Fruit fly (Drosophila melanogaster): ENCODE results near the gene GstT3.

The GstT3 gene

DNA sequence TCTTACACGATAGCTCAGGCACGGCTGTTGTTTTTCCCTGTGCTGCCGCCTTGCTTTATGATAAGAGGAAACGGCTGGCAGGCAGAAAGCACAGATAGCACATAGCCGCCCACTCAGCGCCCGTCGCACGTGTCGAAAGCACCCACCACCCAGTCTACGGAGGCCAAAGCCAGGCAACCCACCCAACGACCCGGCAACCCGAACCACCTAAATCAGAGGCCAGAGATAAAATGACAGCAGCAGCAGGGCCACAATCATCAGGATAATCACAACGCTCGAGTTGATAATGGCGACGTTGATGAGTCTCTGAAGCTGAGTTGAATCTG is 36.2 kb downstream of the GstT3 start:
- peak; percentile 4 for TF ChIP-seq CG13204 (GFP tag; optimal IDR thresholded peaks at IDR 0.05)
- no peak for TF ChIP-seq CG10348 (GFP tag; IDR thresholded peaks at IDR 0.05)
- peak; percentile 11 for TF ChIP-seq CG14655 (GFP tag; optimal IDR thresholded peaks at IDR 0.05)
- no peak for TF ChIP-seq fd96Ca (GFP tag; IDR thresholded peaks at IDR 0.05)

DNA sequence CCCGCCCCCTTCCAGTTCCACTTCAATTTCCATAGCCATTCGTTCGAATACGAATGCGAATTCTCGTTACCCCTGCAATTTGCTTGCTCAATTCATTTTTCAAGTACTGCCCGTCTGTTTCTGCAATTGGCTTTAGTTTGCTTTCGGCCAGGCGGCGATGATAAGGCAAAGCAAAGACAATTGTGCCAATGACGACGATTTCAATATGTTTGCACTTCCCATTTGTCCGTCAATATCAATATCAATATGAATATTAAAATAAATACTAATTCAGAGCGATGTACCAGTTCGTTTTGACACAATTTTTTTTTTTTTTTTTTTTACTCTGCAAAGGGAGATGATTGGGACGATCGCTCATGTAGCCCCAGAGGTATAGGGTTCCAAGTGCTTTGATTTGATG is 38.6 kb downstream of the GstT3 start:
- no peak for TF ChIP-seq CG4496 (GFP tag; IDR thresholded peaks at IDR 0.05)
- no peak for TF ChIP-seq CG10348 (GFP tag; IDR thresholded peaks at IDR 0.05)
- TF ChIP-seq CG13204 (GFP tag; optimal IDR thresholded peaks at IDR 0.05) = no peak
- TF ChIP-seq Snoo (tag; optimal IDR thresholded peaks at IDR 0.05) = no peak
- no peak for TF ChIP-seq CG8301 (tag; optimal IDR thresholded peaks at IDR 0.05)
- no peak for TF ChIP-seq CG17806 (tag; optimal IDR thresholded peaks at IDR 0.05)
- TF ChIP-seq Ets98B (GFP tag; IDR thresholded peaks at IDR 0.05) = no peak
- no peak for TF ChIP-seq D1 (tag; optimal IDR thresholded peaks at IDR 0.05)
- TF ChIP-seq rn (GFP tag; IDR thresholded peaks at IDR 0.05) = no peak
- no peak for TF ChIP-seq CG8159 (tag; optimal IDR thresholded peaks at IDR 0.05)
- TF ChIP-seq CG15710 (tag; optimal IDR thresholded peaks at IDR 0.05) = no peak
- no peak for TF ChIP-seq EcR (GFP tag; optimal IDR thresholded peaks at IDR 0.05)
- TF ChIP-seq Pif1B (GFP tag; optimal IDR thresholded peaks at IDR 0.05) = no peak
- TF ChIP-seq gl (tag; optimal IDR thresholded peaks at IDR 0.05) = no peak
- no peak for TF ChIP-seq CG34367 (tag; optimal IDR thresholded peaks at IDR 0.05)
- TF ChIP-seq Pif1A (GFP tag; optimal IDR thresholded peaks at IDR 0.05) = no peak
- no peak for TF ChIP-seq CG9948 (tag; optimal IDR thresholded peaks at IDR 0.05)
- TF ChIP-seq fd96Ca (GFP tag; IDR thresholded peaks at IDR 0.05) = no peak

DNA sequence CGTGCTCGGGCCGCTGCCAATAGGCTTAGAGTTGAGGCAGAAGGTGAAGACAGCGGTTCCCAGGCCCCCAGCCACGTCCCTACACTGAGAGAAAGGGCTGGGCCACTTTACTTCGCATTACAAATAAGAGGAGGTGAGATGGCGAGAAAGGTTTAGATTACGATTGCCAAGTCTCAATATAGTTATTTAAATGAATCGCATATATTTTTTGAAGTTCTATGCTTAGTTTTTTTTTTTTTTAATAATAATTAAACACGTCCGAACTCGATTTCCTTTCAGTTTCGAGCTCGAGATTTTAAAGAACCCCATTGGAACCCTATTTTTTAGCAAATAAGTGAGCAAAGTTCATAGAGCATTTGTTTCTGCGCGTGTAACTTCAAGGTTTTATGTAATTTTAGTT is 40.5 kb downstream of the GstT3 start:
- no peak for TF ChIP-seq gl (tag; optimal IDR thresholded peaks at IDR 0.05)
- no peak for TF ChIP-seq CG10348 (GFP tag; IDR thresholded peaks at IDR 0.05)
- TF ChIP-seq Pif1B (GFP tag; optimal IDR thresholded peaks at IDR 0.05) = peak; percentile 17
- peak; percentile 17 for TF ChIP-seq CG17806 (tag; optimal IDR thresholded peaks at IDR 0.05)
- TF ChIP-seq Ets98B (GFP tag; IDR thresholded peaks at IDR 0.05) = peak; percentile 38
- TF ChIP-seq CG13204 (GFP tag; optimal IDR thresholded peaks at IDR 0.05) = no peak
- TF ChIP-seq CG34367 (tag; optimal IDR thresholded peaks at IDR 0.05) = no peak
- TF ChIP-seq CG9948 (tag; optimal IDR thresholded peaks at IDR 0.05) = peak; percentile 30
- no peak for TF ChIP-seq EcR (GFP tag; optimal IDR thresholded peaks at IDR 0.05)
- TF ChIP-seq D1 (tag; optimal IDR thresholded peaks at IDR 0.05) = no peak
- 0 out of 3 replicates have a peak, but pooled peaks have one; percentile 26 for TF ChIP-seq fd96Ca (GFP tag; IDR thresholded peaks at IDR 0.05)
- TF ChIP-seq Snoo (tag; optimal IDR thresholded peaks at IDR 0.05) = peak; percentile 28
- TF ChIP-seq Pif1A (GFP tag; optimal IDR thresholded peaks at IDR 0.05) = peak; percentile 60
- peak; percentile 13 for TF ChIP-seq CG8301 (tag; optimal IDR thresholded peaks at IDR 0.05)
- peak; percentile 54 for TF ChIP-seq CG14655 (GFP tag; optimal IDR thresholded peaks at IDR 0.05)
- TF ChIP-seq CG8159 (tag; optimal IDR thresholded peaks at IDR 0.05) = peak; percentile 41
- peak; percentile 63; the same call in 2 of the 3 replicates for TF ChIP-seq CG4496 (GFP tag; IDR thresholded peaks at IDR 0.05)
- TF ChIP-seq CG12605 (GFP tag; IDR thresholded peaks at IDR 0.05) = no peak
- no peak for TF ChIP-seq CG32121 (GFP tag; IDR thresholded peaks at IDR 0.05)
- peak; percentile 33 for TF ChIP-seq CG15710 (tag; optimal IDR thresholded peaks at IDR 0.05)
- no peak for TF ChIP-seq rn (GFP tag; IDR thresholded peaks at IDR 0.05)

DNA sequence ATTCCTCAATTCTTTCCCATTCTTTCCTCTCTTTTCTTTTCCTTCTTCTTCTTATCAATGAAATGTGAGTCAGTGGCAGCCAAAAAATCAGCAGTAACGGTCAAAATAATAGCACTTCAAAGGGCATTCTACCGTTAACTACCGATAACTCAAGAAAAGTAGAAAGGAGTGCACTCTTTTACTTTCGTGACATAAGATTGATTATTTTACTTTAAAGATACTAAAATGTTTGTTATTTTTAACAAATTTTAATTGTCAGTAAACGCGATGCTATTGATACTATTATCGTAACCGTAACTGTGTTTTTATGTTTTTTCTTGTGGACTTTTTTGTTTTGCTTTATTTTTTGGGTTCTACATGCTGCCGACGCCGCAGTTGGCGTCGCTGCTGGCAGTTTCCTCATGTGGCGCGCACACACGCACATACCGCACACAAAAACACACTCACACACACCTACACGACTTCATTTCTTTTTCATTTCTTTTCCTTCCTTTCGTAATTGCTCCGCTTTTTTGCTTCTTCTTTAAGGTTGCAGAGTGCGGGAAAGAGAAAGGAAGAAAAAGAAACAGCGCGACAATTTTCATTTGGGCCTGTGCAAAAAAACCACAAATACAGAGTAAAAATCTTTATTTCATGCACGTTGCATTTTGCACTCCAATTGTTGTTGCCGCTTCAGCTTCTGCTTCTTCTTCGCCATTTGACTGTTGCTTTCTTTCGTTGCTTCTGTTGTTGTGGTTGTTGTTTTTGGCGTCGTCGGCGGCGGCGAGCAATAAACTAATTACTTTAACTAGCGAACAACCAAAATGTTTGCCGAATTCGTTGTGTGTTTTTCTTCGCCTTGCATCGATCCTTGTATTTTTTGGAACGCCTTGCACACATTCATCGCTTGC is 42.5 kb downstream of the GstT3 start:
- TF ChIP-seq Pif1A (GFP tag; optimal IDR thresholded peaks at IDR 0.05) (peak; percentile 26), CG14655 (GFP tag; optimal IDR thresholded peaks at IDR 0.05) (no peak), CG32121 (GFP tag; IDR thresholded peaks at IDR 0.05) (0 out of 2 replicates have a peak, but pooled peaks have one; percentile 10), Snoo (tag; optimal IDR thresholded peaks at IDR 0.05) (peak; percentile 42), fd96Ca (GFP tag; IDR thresholded peaks at IDR 0.05) (0 out of 3 replicates have a peak, but pooled peaks have one; percentile 32), CG34367 (tag; optimal IDR thresholded peaks at IDR 0.05) (no peak)

DNA sequence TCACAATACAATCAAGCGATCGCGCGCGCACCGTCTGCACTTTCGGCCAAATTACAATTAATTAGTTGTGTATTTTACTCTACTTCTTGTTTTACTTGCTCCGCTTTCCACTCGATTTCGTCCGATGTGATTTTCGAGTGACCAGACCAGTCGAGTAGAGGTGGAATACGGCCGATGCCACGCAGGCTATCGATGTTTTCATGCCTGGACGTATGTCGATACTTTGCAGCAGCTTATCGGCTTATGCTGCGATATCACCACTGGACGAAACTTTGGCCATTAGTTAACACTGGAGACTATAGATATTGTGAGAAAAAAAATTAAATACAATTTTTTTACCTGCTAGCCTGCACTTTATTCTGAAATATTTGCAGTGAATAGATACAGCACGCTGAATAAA is 43.3 kb downstream of the GstT3 start, which contains the start of gene RhoGAP19D:
Gene RhoGAP19D, minus strand, starts transcription at position 155 of the 400 bp plus-strand sequence.
- TF ChIP-seq CG14655 (GFP tag; optimal IDR thresholded peaks at IDR 0.05) (no peak), Ets98B (GFP tag; IDR thresholded peaks at IDR 0.05) (peak; percentile 54), CG4496 (GFP tag; IDR thresholded peaks at IDR 0.05) (peak; percentile 48; the same call in 1 of the 3 replicates), CG15710 (tag; optimal IDR thresholded peaks at IDR 0.05) (no peak), CG32121 (GFP tag; IDR thresholded peaks at IDR 0.05) (peak; percentile 44), CG12605 (GFP tag; IDR thresholded peaks at IDR 0.05) (peak; percentile 20; the same call in 1 of the 2 replicates), fd96Ca (GFP tag; IDR thresholded peaks at IDR 0.05) (peak; percentile 60; the same call in 1 of the 3 replicates)

DNA sequence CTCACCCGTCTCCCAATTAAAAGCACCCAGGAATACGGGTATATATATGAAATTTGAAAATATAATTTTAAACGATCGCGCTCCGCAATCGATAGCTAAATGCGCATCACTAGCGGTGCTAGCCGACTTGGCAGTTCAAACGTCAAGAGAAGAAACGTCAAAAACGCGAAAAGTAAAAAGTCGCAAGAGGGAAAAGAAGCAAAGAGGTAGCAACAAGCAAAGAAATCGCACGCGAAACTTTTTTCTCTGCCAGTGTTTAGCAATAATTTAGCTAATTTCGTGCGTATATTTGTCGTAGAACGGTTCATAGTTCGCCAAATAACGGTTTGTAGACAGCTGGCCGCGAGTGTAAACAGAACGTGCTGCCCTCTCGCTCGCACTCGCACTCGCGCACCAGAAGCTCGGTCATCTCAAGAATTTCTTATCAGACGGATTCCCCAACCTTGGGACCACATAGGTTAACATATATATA is 44.2 kb downstream of the GstT3 start, which contains the start of gene CG1812:
Gene CG1812, plus strand, starts transcription at position 163 of the 472 bp plus-strand sequence.
- TF ChIP-seq fd96Ca (GFP tag; IDR thresholded peaks at IDR 0.05) (peak; percentile 82), CG9948 (tag; optimal IDR thresholded peaks at IDR 0.05) (peak; percentile 5), CG32121 (GFP tag; IDR thresholded peaks at IDR 0.05) (peak; percentile 56; the same call in 1 of the 2 replicates), CG15710 (tag; optimal IDR thresholded peaks at IDR 0.05) (peak; percentile 48), CG12605 (GFP tag; IDR thresholded peaks at IDR 0.05) (0 out of 2 replicates have a peak, but pooled peaks have one; percentile 45), rn (GFP tag; IDR thresholded peaks at IDR 0.05) (no peak), CG13204 (GFP tag; optimal IDR thresholded peaks at IDR 0.05) (no peak), Ets98B (GFP tag; IDR thresholded peaks at IDR 0.05) (peak; percentile 71), D1 (tag; optimal IDR thresholded peaks at IDR 0.05) (no peak), CG4496 (GFP tag; IDR thresholded peaks at IDR 0.05) (peak; percentile 81), CG8159 (tag; optimal IDR thresholded peaks at IDR 0.05) (peak; percentile 55), CG8301 (tag; optimal IDR thresholded peaks at IDR 0.05) (peak; percentile 35), gl (tag; optimal IDR thresholded peaks at IDR 0.05) (peak; percentile 44), EcR (GFP tag; optimal IDR thresholded peaks at IDR 0.05) (peak; percentile 86), Pif1A (GFP tag; optimal IDR thresholded peaks at IDR 0.05) (peak; percentile 53), CG17806 (tag; optimal IDR thresholded peaks at IDR 0.05) (peak; percentile 24), CG10348 (GFP tag; IDR thresholded peaks at IDR 0.05) (no peak), CG14655 (GFP tag; optimal IDR thresholded peaks at IDR 0.05) (peak; percentile 38), CG34367 (tag; optimal IDR thresholded peaks at IDR 0.05) (peak; percentile 33), Pif1B (GFP tag; optimal IDR thresholded peaks at IDR 0.05) (peak; percentile 24), Snoo (tag; optimal IDR thresholded peaks at IDR 0.05) (peak; percentile 27)
